3 fruit fly cellular contexts compared by ENCODE assay signal in the genomic region with DNA sequence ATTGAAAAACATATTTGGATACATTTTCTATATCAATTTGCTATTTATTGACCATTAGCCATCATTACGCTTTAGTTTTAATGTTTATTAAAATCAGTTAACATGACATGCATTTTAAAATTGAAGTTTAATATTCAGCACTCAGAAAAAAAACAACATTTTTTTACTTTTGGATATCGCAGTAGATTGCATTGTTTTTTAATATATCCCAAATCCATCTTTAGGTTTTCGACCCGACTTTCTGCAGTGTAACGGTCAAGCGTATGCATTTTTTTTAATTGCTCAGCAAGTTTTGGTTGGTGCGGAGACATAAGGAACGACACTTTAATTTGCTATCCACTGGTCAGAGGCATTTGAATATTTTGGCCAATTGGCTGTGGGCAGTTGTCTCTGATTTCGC.
TF ChIP-seq lines count a peak whose summit lies in the region.

No protein-coding gene starts in this region.

TF ChIP-seq in whole organism, adult, 20 proteins besides CTCF, POLR2A, EP300 and RAD21:
- TF ChIP-seq tj (GFP tag; optimal IDR thresholded peaks at IDR 0.05; lab: Kevin White, UChicago) (peak; percentile 26), pad (GFP tag; optimal IDR thresholded peaks at IDR 0.05; lab: Kevin White, UChicago) (no peak)
TF ChIP-seq in whole organism, adult: peak in this region for 1.

TF ChIP-seq in whole organism, prepupa, 60 proteins besides CTCF, POLR2A, EP300 and RAD21:
- no peak for TF ChIP-seq Eip93F (GFP tag; optimal IDR thresholded peaks at IDR 0.05; lab: Kevin White, UChicago)
- no peak for TF ChIP-seq CG9139 (GFP tag; optimal IDR thresholded peaks at IDR 0.05; lab: Kevin White, UChicago)
- 0 out of 3 replicates have a peak, but pooled peaks have one; percentile 43 for TF ChIP-seq CG8119 (GFP tag; IDR thresholded peaks at IDR 0.05; lab: Robert Waterston, UW)
- TF ChIP-seq CG10631 (GFP tag; optimal IDR thresholded peaks at IDR 0.05; lab: Kevin White, UChicago), result no peak
- TF ChIP-seq dsx (GFP tag; optimal IDR thresholded peaks at IDR 0.05; lab: Kevin White, UChicago; ENCODE audit: poor library complexity, severe bottlenecking), result no peak
- TF ChIP-seq cyc (GFP tag; optimal IDR thresholded peaks at IDR 0.05; lab: Kevin White, UChicago), result no peak
- TF ChIP-seq Blimp-1 (GFP tag; optimal IDR thresholded peaks at IDR 0.05; lab: Kevin White, UChicago), result no peak
- no peak for TF ChIP-seq Smox (GFP tag; optimal IDR thresholded peaks at IDR 0.05; lab: Kevin White, UChicago)
- TF ChIP-seq eg (GFP tag; IDR thresholded peaks at IDR 0.05; lab: Robert Waterston, UW), result peak; percentile 51; the same call in 2 of the 3 replicates
- TF ChIP-seq CG11294 (GFP tag; IDR thresholded peaks at IDR 0.05; lab: Robert Waterston, UW), result no peak
- TF ChIP-seq pdm3 (GFP tag; optimal IDR thresholded peaks at IDR 0.05; lab: Kevin White, UChicago), result peak; percentile 7
- TF ChIP-seq svp (GFP tag; lab: Kevin White, UChicago), result no peak
- peak; percentile 40; the same call in 1 of the 2 replicates for TF ChIP-seq CG15336 (GFP tag; IDR thresholded peaks at IDR 0.05; lab: Robert Waterston, UW)
- no peak for TF ChIP-seq CG6163 (GFP tag; IDR thresholded peaks at IDR 0.05; lab: Robert Waterston, UW)
- TF ChIP-seq CG1621 (tag; optimal IDR thresholded peaks at IDR 0.05; lab: Kevin White, UChicago), result no peak
- no peak for TF ChIP-seq ss (GFP tag; optimal IDR thresholded peaks at IDR 0.05; lab: Kevin White, UChicago)
- no peak for TF ChIP-seq Eip75B (GFP tag; optimal IDR thresholded peaks at IDR 0.05; lab: Kevin White, UChicago)
- peak; percentile 5 for TF ChIP-seq Lpt (GFP tag; optimal IDR thresholded peaks at IDR 0.05; lab: Kevin White, UChicago)
- peak; percentile 28 for TF ChIP-seq CG4318 (GFP tag; optimal IDR thresholded peaks at IDR 0.05; lab: Kevin White, UChicago)
- TF ChIP-seq spab (GFP tag; optimal IDR thresholded peaks at IDR 0.05; lab: Kevin White, UChicago), result no peak
- TF ChIP-seq Hr4 (GFP tag; optimal IDR thresholded peaks at IDR 0.05; lab: Kevin White, UChicago), result peak; percentile 66
- peak; percentile 50 for TF ChIP-seq CG6276 (GFP tag; optimal IDR thresholded peaks at IDR 0.05; lab: Kevin White, UChicago)
- peak; percentile 62 for TF ChIP-seq Eip78C (GFP tag; lab: Kevin White, UChicago)
- TF ChIP-seq CG32006 (GFP tag; optimal IDR thresholded peaks at IDR 0.05; lab: Kevin White, UChicago), result peak; percentile 67
- no peak for TF ChIP-seq vri (GFP tag; optimal IDR thresholded peaks at IDR 0.05; lab: Kevin White, UChicago)
- no peak for TF ChIP-seq CG11762 (GFP tag; optimal IDR thresholded peaks at IDR 0.05; lab: Kevin White, UChicago; ENCODE audit: insufficient read depth)

TF ChIP-seq in whole organism, pupa, 21 proteins besides CTCF, POLR2A, EP300 and RAD21:
- TF ChIP-seq Snoo (tag; optimal IDR thresholded peaks at IDR 0.05; lab: Kevin White, UChicago), result no peak
- no peak for TF ChIP-seq CG8301 (tag; optimal IDR thresholded peaks at IDR 0.05; lab: Kevin White, UChicago)
- peak; percentile 32 for TF ChIP-seq Ets98B (GFP tag; IDR thresholded peaks at IDR 0.05; lab: Robert Waterston, UW)
- TF ChIP-seq CG32121 (GFP tag; IDR thresholded peaks at IDR 0.05; lab: Robert Waterston, UW), result peak; percentile 18; the same call in 1 of the 2 replicates
- no peak for TF ChIP-seq CG15710 (tag; optimal IDR thresholded peaks at IDR 0.05; lab: Kevin White, UChicago)
- TF ChIP-seq Pif1B (GFP tag; optimal IDR thresholded peaks at IDR 0.05; lab: Kevin White, UChicago), result no peak
- TF ChIP-seq CG12605 (GFP tag; IDR thresholded peaks at IDR 0.05; lab: Robert Waterston, UW), result no peak
- no peak for TF ChIP-seq CG4496 (GFP tag; IDR thresholded peaks at IDR 0.05; lab: Robert Waterston, UW)
- no peak for TF ChIP-seq CG34367 (tag; optimal IDR thresholded peaks at IDR 0.05; lab: Kevin White, UChicago)
- no peak for TF ChIP-seq CG10348 (GFP tag; IDR thresholded peaks at IDR 0.05; lab: Robert Waterston, UW)
- TF ChIP-seq fd96Ca (GFP tag; IDR thresholded peaks at IDR 0.05; lab: Robert Waterston, UW), result no peak
- TF ChIP-seq gl (tag; optimal IDR thresholded peaks at IDR 0.05; lab: Kevin White, UChicago), result no peak
- no peak for TF ChIP-seq EcR (GFP tag; optimal IDR thresholded peaks at IDR 0.05; lab: Kevin White, UChicago)
- no peak for TF ChIP-seq rn (GFP tag; IDR thresholded peaks at IDR 0.05; lab: Robert Waterston, UW)
- TF ChIP-seq CG17806 (tag; optimal IDR thresholded peaks at IDR 0.05; lab: Kevin White, UChicago), result no peak
